Fruit fly (Drosophila melanogaster) whole organism, embryonic: ENCODE data around the gene Wwox.

Experiments
- CG17612 ChIP-seq: fragments of 200-800 bp; sonication (Bioruptor generic); IDR thresholded peaks from 2 replicates; pipeline ENCODE4 v1.3.6; 2022; ENCODE audit warnings: missing biosample characterization, missing genetic modification characterization
- Vsx1 ChIP-seq: fragments of 200-800 bp; sonication (Bioruptor generic); optimal IDR thresholded peaks from 2 replicates; lab custom pipeline; 2017; ENCODE audit warnings: missing biosample characterization, mild to moderate bottlenecking, missing genetic modification characterization, missing genetic modification reagents
- nau ChIP-seq: fragments of 200-800 bp; sonication (Bioruptor generic); optimal IDR thresholded peaks from 3 replicates; lab custom pipeline; 2017; ENCODE audit warnings: missing biosample characterization, mild to moderate bottlenecking, missing genetic modification characterization, missing genetic modification reagents
- nom ChIP-seq: fragments of 200-800 bp; sonication (Bioruptor generic); optimal IDR thresholded peaks from 2 replicates; lab custom pipeline; 2017; ENCODE audit warnings: missing biosample characterization, missing genetic modification characterization, mild to moderate bottlenecking, moderate library complexity, missing genetic modification reagents

- TF ChIP-seq nom (GFP tag; lab: Kevin White, UChicago) (peak; percentile 10), nau (no peak), CG17612 (GFP tag; lab: Robert Waterston, UW) (no peak), Vsx1 (no peak)
Measured at dm6 chr2L:7984889-7985514, 19.1 kb downstream of the Wwox start.
